Fruit fly (Drosophila melanogaster): ENCODE data around the gene Ttc1.

Gene Ttc1

DNA sequence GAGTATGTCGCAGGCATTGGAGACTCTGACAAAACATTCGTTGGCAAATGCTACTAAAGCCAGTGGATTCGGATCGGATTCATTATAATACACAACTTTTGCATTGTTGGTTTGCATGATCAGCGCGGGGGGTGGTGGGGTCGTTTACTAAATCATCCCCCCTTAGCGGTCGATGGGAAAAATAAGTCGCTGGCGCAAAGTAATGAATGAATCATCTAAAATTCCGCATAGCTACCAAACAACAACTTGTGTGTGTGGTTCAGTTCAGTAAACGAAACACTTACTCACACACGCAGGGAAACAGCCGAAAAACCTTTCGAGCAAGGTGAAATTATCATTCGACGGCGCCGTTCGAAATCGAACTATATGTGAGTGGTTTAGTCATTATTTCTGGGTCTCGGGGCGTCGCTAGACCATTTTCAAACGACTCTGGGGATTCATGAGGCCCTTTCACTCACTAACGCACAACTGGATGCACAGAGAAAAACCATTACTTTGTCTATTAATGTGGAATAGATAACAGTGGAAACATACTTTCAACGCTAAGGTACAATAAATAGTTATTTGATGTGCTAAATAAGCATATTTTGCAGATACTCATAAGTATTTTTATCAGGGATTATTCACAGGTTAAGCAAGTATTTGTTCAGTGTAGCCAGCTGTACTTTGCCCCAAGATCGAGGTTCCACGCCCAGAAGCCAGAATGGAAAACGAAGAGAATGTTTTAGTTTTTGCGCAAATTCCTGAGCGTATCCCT, 5.7 kb upstream of the Ttc1 start (continued):
- TF ChIP-seq Dp (GFP tag; optimal IDR thresholded peaks at IDR 0.05) (no peak), Hey (tag; optimal IDR thresholded peaks at IDR 0.05) (no peak), CG13296 (GFP tag; optimal IDR thresholded peaks at IDR 0.05) (no peak), CG1832 (GFP tag; optimal IDR thresholded peaks at IDR 0.05) (no peak), CG10267 (tag; optimal IDR thresholded peaks at IDR 0.05) (peak; percentile 49), sens-2 (GFP tag; IDR thresholded peaks at IDR 0.05) (peak; percentile 87), CG10321 (GFP tag; IDR thresholded peaks at IDR 0.05) (no peak), psq (GFP tag; optimal IDR thresholded peaks at IDR 0.05) (no peak), Ssrp (tag; optimal IDR thresholded peaks at IDR 0.05) (peak; percentile 75), CG6765 (GFP tag; optimal IDR thresholded peaks at IDR 0.05) (no peak), Lim3 (GFP tag; IDR thresholded peaks at IDR 0.05) (peak; percentile 71; the same call in 1 of the 2 replicates), mam (GFP tag; optimal IDR thresholded peaks at IDR 0.05) (peak; percentile 62), fd96Cb (tag; optimal IDR thresholded peaks at IDR 0.05) (peak; percentile 77), CG34224 (GFP tag; IDR thresholded peaks at IDR 0.05; ENCODE audit: partially characterized antibody) (no peak), CG8290 (GFP tag; optimal IDR thresholded peaks at IDR 0.05) (no peak), CG8290 (tag; optimal IDR thresholded peaks at IDR 0.05) (peak in 1 of 2 experiments; percentile 97), cwo (GFP tag; optimal IDR thresholded peaks at IDR 0.05) (peak; percentile 23), Optix (GFP tag; IDR thresholded peaks at IDR 0.05) (peak; percentile 75), Usf (GFP tag; optimal IDR thresholded peaks at IDR 0.05) (peak; percentile 8), GATAe (GFP tag; conservative IDR thresholded peaks at IDR 0.05) (no peak), da (GFP tag; optimal IDR thresholded peaks at IDR 0.05) (peak; percentile 50), CG10959 (GFP tag; IDR thresholded peaks at IDR 0.05) (peak; percentile 74), CG9609 (GFP tag; optimal IDR thresholded peaks at IDR 0.05) (peak; percentile 82), TFAM (GFP tag; optimal IDR thresholded peaks at IDR 0.05) (no peak), Oli (tag; optimal IDR thresholded peaks at IDR 0.05) (peak; percentile 61), usp (GFP tag; optimal IDR thresholded peaks at IDR 0.05) (no peak), CG13424 (tag; optimal IDR thresholded peaks at IDR 0.05) (peak; percentile 29), Fer1 (GFP tag; optimal IDR thresholded peaks at IDR 0.05) (peak; percentile 67), her (GFP tag; optimal IDR thresholded peaks at IDR 0.05) (peak; percentile 57), Opbp (GFP tag; IDR thresholded peaks at IDR 0.05; ENCODE audit: partially characterized antibody) (no peak), CG1647 (GFP tag; optimal IDR thresholded peaks at IDR 0.05) (peak; percentile 32), CG6175 (GFP tag; IDR thresholded peaks at IDR 0.05) (0 out of 3 replicates have a peak, but pooled peaks have one; percentile 16), Sry-δ (GFP tag; optimal IDR thresholded peaks at IDR 0.05) (no peak), fd102C (GFP tag; optimal IDR thresholded peaks at IDR 0.05) (no peak), CG34422 (GFP tag; IDR thresholded peaks at IDR 0.05) (peak; percentile 17; the same call in 2 of the 3 replicates), ERR (GFP tag; optimal IDR thresholded peaks at IDR 0.05) (peak; percentile 46), CG2678 (tag; optimal IDR thresholded peaks at IDR 0.05) (peak; percentile 65), wdn (GFP tag; IDR thresholded peaks at IDR 0.05) (peak; percentile 79), CG3847 (GFP tag; IDR thresholded peaks at IDR 0.05) (peak; percentile 58), sob (GFP tag; IDR thresholded peaks at IDR 0.05) (peak; percentile 66), mld (GFP tag; IDR thresholded peaks at IDR 0.05; ENCODE audit: partially characterized antibody) (no peak), CG4854 (GFP tag; optimal IDR thresholded peaks at IDR 0.05) (peak; percentile 41), CG30431 (GFP tag; optimal IDR thresholded peaks at IDR 0.05) (peak; percentile 72), Ada2b (GFP tag; IDR thresholded peaks at IDR 0.05) (peak; percentile 81), pum (GFP tag; optimal IDR thresholded peaks at IDR 0.05) (peak; percentile 25), NfI (GFP tag; optimal IDR thresholded peaks at IDR 0.05) (peak; percentile 72), CG8089 (GFP tag; optimal IDR thresholded peaks at IDR 0.05) (peak; percentile 30), ftz-f1 (GFP tag; optimal IDR thresholded peaks at IDR 0.05) (no peak), CG2202 (tag; optimal IDR thresholded peaks at IDR 0.05) (peak; percentile 68), caup (GFP tag; optimal IDR thresholded peaks at IDR 0.05; ENCODE audit: severe bottlenecking) (peak; percentile 41)

All from whole organism, embryonic.